In the genomic region with DNA sequence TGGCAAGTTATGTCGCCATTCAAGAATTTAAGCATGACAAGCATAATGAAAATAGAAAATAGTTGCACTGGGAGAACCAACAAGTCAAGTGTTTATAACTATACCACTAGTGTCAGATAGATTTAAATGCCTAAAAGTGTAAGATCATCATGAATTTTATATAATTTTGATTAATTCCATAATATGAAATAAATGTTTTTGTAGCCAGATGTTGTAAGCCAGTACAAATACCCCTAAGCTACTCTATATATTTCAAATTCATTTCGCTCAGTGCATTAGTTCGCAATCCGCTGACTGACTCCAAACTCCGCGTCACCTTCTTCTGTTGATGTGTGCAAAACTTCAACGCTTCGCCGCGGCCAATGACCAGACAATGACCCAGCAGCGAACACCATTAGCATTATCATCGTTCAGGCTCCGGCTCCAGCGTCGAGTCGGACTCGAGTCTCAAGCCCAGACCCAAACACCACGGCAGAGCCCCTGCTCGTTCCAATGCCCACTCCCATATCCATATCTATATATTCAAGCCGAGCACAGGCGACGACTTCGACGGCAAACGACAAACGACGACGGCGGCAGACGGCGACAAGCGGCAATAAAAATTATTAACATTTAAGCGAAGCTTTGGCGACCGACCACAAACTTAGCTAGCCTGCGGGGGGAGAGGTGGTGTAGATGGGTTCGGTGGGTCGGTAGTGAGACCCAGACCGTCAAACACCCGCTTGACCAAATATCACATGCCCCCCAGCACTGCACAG, we compare ENCODE assay signal across 4 fruit fly cellular contexts.
TF ChIP-seq lines count a peak whose summit lies in the region.

No protein-coding gene starts in this region.

- TF ChIP-seq CTCF in whole organism, embryonic (GFP tag; optimal IDR thresholded peaks at IDR 0.05; lab: Kevin White, UChicago) = no peak

TF ChIP-seq in whole organism, adult, 20 proteins besides CTCF, POLR2A, EP300 and RAD21:
- TF ChIP-seq CG12768 (GFP tag; optimal IDR thresholded peaks at IDR 0.05; lab: Kevin White, UChicago) (peak; percentile 1), Clk (GFP tag; optimal IDR thresholded peaks at IDR 0.05; lab: Kevin White, UChicago) (no peak)

TF ChIP-seq in whole organism, embryonic, 481 proteins besides CTCF, POLR2A, EP300 and RAD21 (continues in another document):
- no peak for TF ChIP-seq CG11398 (GFP tag; optimal IDR thresholded peaks at IDR 0.05; lab: Kevin White, UChicago)
- TF ChIP-seq ewg (GFP tag; optimal IDR thresholded peaks at IDR 0.05; lab: Kevin White, UChicago) = no peak
- TF ChIP-seq zen2 (GFP tag; IDR thresholded peaks at IDR 0.05; lab: Robert Waterston, UW; ENCODE audit: partially characterized antibody) = no peak
- no peak for TF ChIP-seq nerfin-1 (tag; optimal IDR thresholded peaks at IDR 0.05; lab: Kevin White, UChicago)
- no peak for TF ChIP-seq so (GFP tag; IDR thresholded peaks at IDR 0.05; lab: Robert Waterston, UW)
- TF ChIP-seq ato (GFP tag; IDR thresholded peaks at IDR 0.05; lab: Robert Waterston, UW; ENCODE audit: partially characterized antibody) = no peak
- no peak for TF ChIP-seq CG17612 (GFP tag; IDR thresholded peaks at IDR 0.05; lab: Robert Waterston, UW)
- no peak for TF ChIP-seq bcd (GFP tag; optimal IDR thresholded peaks at IDR 0.05; lab: Kevin White, UChicago)
- no peak for TF ChIP-seq nmo (GFP tag; optimal IDR thresholded peaks at IDR 0.05; lab: Kevin White, UChicago)
- no peak for TF ChIP-seq HmgZ (tag; optimal IDR thresholded peaks at IDR 0.05; lab: Kevin White, UChicago)
- no peak for TF ChIP-seq HmgD (GFP tag; optimal IDR thresholded peaks at IDR 0.05; lab: Kevin White, UChicago)
- TF ChIP-seq CG18619 (GFP tag; optimal IDR thresholded peaks at IDR 0.05; lab: Kevin White, UChicago) = no peak
- no peak for TF ChIP-seq hb (GFP tag; IDR thresholded peaks at IDR 0.05; lab: Robert Waterston, UW; ENCODE audit: partially characterized antibody)
- no peak for TF ChIP-seq lab (GFP tag; optimal IDR thresholded peaks at IDR 0.05; lab: Kevin White, UChicago)
- TF ChIP-seq Med (GFP tag; lab: Kevin White, UChicago) = peak; percentile 78
- TF ChIP-seq Adf1 (GFP tag; IDR thresholded peaks at IDR 0.05; lab: Robert Waterston, UW) = peak; percentile 67; the same call in 1 of the 2 replicates
- TF ChIP-seq B-H1 (GFP tag; IDR thresholded peaks at IDR 0.05; lab: Robert Waterston, UW) = no peak
- TF ChIP-seq CG15479 (GFP tag; optimal IDR thresholded peaks at IDR 0.05; lab: Kevin White, UChicago) = no peak
- no peak for TF ChIP-seq fd64A (GFP tag; optimal IDR thresholded peaks at IDR 0.05; lab: Kevin White, UChicago)
- TF ChIP-seq pzg (GFP tag; optimal IDR thresholded peaks at IDR 0.05; lab: Kevin White, UChicago) = no peak
- no peak for TF ChIP-seq chn (GFP tag; optimal IDR thresholded peaks at IDR 0.05; lab: Kevin White, UChicago)
- TF ChIP-seq CG7372 (GFP tag; IDR thresholded peaks at IDR 0.05; lab: Robert Waterston, UW) = no peak
- TF ChIP-seq ase (GFP tag; IDR thresholded peaks at IDR 0.05; lab: Robert Waterston, UW) = no peak
- no peak for TF ChIP-seq ab (GFP tag; optimal IDR thresholded peaks at IDR 0.05; lab: Kevin White, UChicago)
- no peak for TF ChIP-seq her (GFP tag; optimal IDR thresholded peaks at IDR 0.05; lab: Kevin White, UChicago)
- no peak for TF ChIP-seq CG13624 (GFP tag; optimal IDR thresholded peaks at IDR 0.05; lab: Kevin White, UChicago)
- no peak for TF ChIP-seq inv (GFP tag; IDR thresholded peaks at IDR 0.05; lab: Robert Waterston, UW; ENCODE audit: partially characterized antibody)

TF ChIP-seq in whole organism, prepupa, 60 proteins besides CTCF, POLR2A, EP300 and RAD21 (continues in another document):
- TF ChIP-seq spab (GFP tag; optimal IDR thresholded peaks at IDR 0.05; lab: Kevin White, UChicago) (no peak), Smox (GFP tag; optimal IDR thresholded peaks at IDR 0.05; lab: Kevin White, UChicago) (no peak), Ets21C (GFP tag; optimal IDR thresholded peaks at IDR 0.05; lab: Kevin White, UChicago) (no peak), CG3919 (GFP tag; optimal IDR thresholded peaks at IDR 0.05; lab: Kevin White, UChicago) (peak; percentile 10), CG15336 (GFP tag; IDR thresholded peaks at IDR 0.05; lab: Robert Waterston, UW) (peak; percentile 76), Eip78C (GFP tag; lab: Kevin White, UChicago) (peak; percentile 73), Lpt (GFP tag; optimal IDR thresholded peaks at IDR 0.05; lab: Kevin White, UChicago) (no peak), salr (GFP tag; optimal IDR thresholded peaks at IDR 0.05; lab: Kevin White, UChicago) (peak in 1 of 2 experiments; percentile 25), CG8632 (GFP tag; optimal IDR thresholded peaks at IDR 0.05; lab: Kevin White, UChicago) (no peak), fkh (GFP tag; optimal IDR thresholded peaks at IDR 0.05; lab: Kevin White, UChicago) (no peak), CG8119 (GFP tag; IDR thresholded peaks at IDR 0.05; lab: Robert Waterston, UW) (peak; percentile 60), pdm3 (GFP tag; optimal IDR thresholded peaks at IDR 0.05; lab: Kevin White, UChicago) (no peak), CG6854 (GFP tag; optimal IDR thresholded peaks at IDR 0.05; lab: Kevin White, UChicago) (no peak), CG6163 (GFP tag; IDR thresholded peaks at IDR 0.05; lab: Robert Waterston, UW) (peak; percentile 44; the same call in 2 of the 3 replicates), CG6276 (GFP tag; optimal IDR thresholded peaks at IDR 0.05; lab: Kevin White, UChicago) (peak; percentile 42), Sox14 (GFP tag; optimal IDR thresholded peaks at IDR 0.05; lab: Kevin White, UChicago) (peak; percentile 26), Sox15 (GFP tag; optimal IDR thresholded peaks at IDR 0.05; lab: Kevin White, UChicago) (no peak), dac (GFP tag; optimal IDR thresholded peaks at IDR 0.05; lab: Kevin White, UChicago) (no peak), cyc (GFP tag; optimal IDR thresholded peaks at IDR 0.05; lab: Kevin White, UChicago) (no peak), dsx (GFP tag; optimal IDR thresholded peaks at IDR 0.05; lab: Kevin White, UChicago; ENCODE audit: poor library complexity, severe bottlenecking) (no peak), Gug (GFP tag; IDR thresholded peaks at IDR 0.05; lab: Robert Waterston, UW) (peak; percentile 52; the same call in 1 of the 2 replicates), Hr38 (GFP tag; optimal IDR thresholded peaks at IDR 0.05; lab: Kevin White, UChicago) (no peak), Blimp-1 (GFP tag; optimal IDR thresholded peaks at IDR 0.05; lab: Kevin White, UChicago) (no peak), fd85E (GFP tag; optimal IDR thresholded peaks at IDR 0.05; lab: Kevin White, UChicago) (no peak), CG6792 (GFP tag; optimal IDR thresholded peaks at IDR 0.05; lab: Kevin White, UChicago) (no peak), CG11294 (GFP tag; IDR thresholded peaks at IDR 0.05; lab: Robert Waterston, UW) (peak; percentile 41; the same call in 1 of the 2 replicates), CG16779 (tag; optimal IDR thresholded peaks at IDR 0.05; lab: Kevin White, UChicago) (no peak), CG10631 (GFP tag; optimal IDR thresholded peaks at IDR 0.05; lab: Kevin White, UChicago) (peak; percentile 48)

TF ChIP-seq in whole organism, pupa, 21 proteins besides CTCF, POLR2A, EP300 and RAD21:
- TF ChIP-seq EcR (GFP tag; optimal IDR thresholded peaks at IDR 0.05; lab: Kevin White, UChicago) (peak; percentile 88), Snoo (tag; optimal IDR thresholded peaks at IDR 0.05; lab: Kevin White, UChicago) (no peak), CG15710 (tag; optimal IDR thresholded peaks at IDR 0.05; lab: Kevin White, UChicago) (no peak), Ets98B (GFP tag; IDR thresholded peaks at IDR 0.05; lab: Robert Waterston, UW) (peak; percentile 69), CG10348 (GFP tag; IDR thresholded peaks at IDR 0.05; lab: Robert Waterston, UW) (no peak), rn (GFP tag; IDR thresholded peaks at IDR 0.05; lab: Robert Waterston, UW) (peak; percentile 43; the same call in 1 of the 2 replicates), Pif1B (GFP tag; optimal IDR thresholded peaks at IDR 0.05; lab: Kevin White, UChicago) (peak; percentile 1), gl (tag; optimal IDR thresholded peaks at IDR 0.05; lab: Kevin White, UChicago) (peak; percentile 4), CG17806 (tag; optimal IDR thresholded peaks at IDR 0.05; lab: Kevin White, UChicago) (peak; percentile 14), Pif1A (GFP tag; optimal IDR thresholded peaks at IDR 0.05; lab: Kevin White, UChicago) (peak; percentile 21), D1 (tag; optimal IDR thresholded peaks at IDR 0.05; lab: Kevin White, UChicago) (no peak), CG32121 (GFP tag; IDR thresholded peaks at IDR 0.05; lab: Robert Waterston, UW) (peak; percentile 53; the same call in 1 of the 2 replicates), CG4496 (GFP tag; IDR thresholded peaks at IDR 0.05; lab: Robert Waterston, UW) (peak; percentile 73; the same call in 2 of the 3 replicates), CG8159 (tag; optimal IDR thresholded peaks at IDR 0.05; lab: Kevin White, UChicago) (no peak), CG14655 (GFP tag; optimal IDR thresholded peaks at IDR 0.05; lab: Kevin White, UChicago) (peak; percentile 69), fd96Ca (GFP tag; IDR thresholded peaks at IDR 0.05; lab: Robert Waterston, UW) (peak; percentile 42; the same call in 1 of the 3 replicates), CG9948 (tag; optimal IDR thresholded peaks at IDR 0.05; lab: Kevin White, UChicago) (peak; percentile 13), CG12605 (GFP tag; IDR thresholded peaks at IDR 0.05; lab: Robert Waterston, UW) (no peak), CG34367 (tag; optimal IDR thresholded peaks at IDR 0.05; lab: Kevin White, UChicago) (no peak), CG13204 (GFP tag; optimal IDR thresholded peaks at IDR 0.05; lab: Kevin White, UChicago) (peak; percentile 10), CG8301 (tag; optimal IDR thresholded peaks at IDR 0.05; lab: Kevin White, UChicago) (peak; percentile 68)
TF ChIP-seq in whole organism, pupa: peak in this region for 14.
